Worm (Caenorhabditis elegans) whole organism, L1 larva: ENCODE results near the gene nadk-1.
A peak's percentile ranks its signal among the peaks of the same experiment; 100 is the strongest.

Experiments
- C16A3.4 ChIP-seq: fragments of 150-350 bp; optimal IDR thresholded peaks from 2 replicates; lab custom pipeline; 2014; ENCODE audit warnings: missing biosample characterization, missing genetic modification characterization
- C34B4.2 ChIP-seq: sonication (generic microtip); optimal IDR thresholded peaks from 2 replicates; lab custom pipeline; 2017; ENCODE audit warnings: mild to moderate bottlenecking, missing genetic modification characterization, missing compliant biosample characterization
- F16B12.6 ChIP-seq: fragments of 150-350 bp; optimal IDR thresholded peaks from 2 replicates; lab custom pipeline; 2014; ENCODE audit warnings: missing biosample characterization, missing genetic modification characterization
- Y116A8C.19 ChIP-seq: sonication (generic microtip); optimal IDR thresholded peaks from 2 replicates; lab custom pipeline; 2016; ENCODE audit warnings: missing compliant biosample characterization, missing genetic modification characterization, borderline replicate concordance
- aha-1 ChIP-seq: fragments of 150-350 bp; optimal IDR thresholded peaks from 2 replicates; lab custom pipeline; 2014; ENCODE audit warnings: missing biosample characterization, missing genetic modification characterization
- alr-1 ChIP-seq: fragments of 200-800 bp; sonication (Bioruptor generic); optimal IDR thresholded peaks from 2 replicates; lab custom pipeline; 2018; ENCODE audit warnings: borderline replicate concordance, mild to moderate bottlenecking, missing genetic modification characterization, missing compliant biosample characterization
- aly-2 ChIP-seq: fragments of 150-350 bp; optimal IDR thresholded peaks from 2 replicates; lab custom pipeline; 2014; ENCODE audit warnings: missing biosample characterization, missing genetic modification characterization
- blmp-1 ChIP-seq: fragments of 150-350 bp; optimal IDR thresholded peaks from 2 replicates; lab custom pipeline; 2014; ENCODE audit warnings: missing biosample characterization, missing genetic modification characterization
- ceh-63 ChIP-seq: fragments of 200-800 bp; sonication (Bioruptor generic); optimal IDR thresholded peaks from 2 replicates; lab custom pipeline; 2018; ENCODE audit warnings: mild to moderate bottlenecking, missing genetic modification characterization, missing compliant biosample characterization
- ceh-8 ChIP-seq: fragments of 200-800 bp; sonication (Bioruptor generic); optimal IDR thresholded peaks from 2 replicates; lab custom pipeline; 2018; ENCODE audit warnings: mild to moderate bottlenecking, missing genetic modification characterization, moderate library complexity, missing compliant biosample characterization
- ceh-82 ChIP-seq, 3 experiments: fragments of 150-350 bp in 1 of 3; sonication (generic microtip) in 2 of 3; optimal IDR thresholded peaks; 2 replicates each; lab custom pipeline; 2014 to 2017; ENCODE audit warnings: missing biosample characterization in 3 of 3, missing genetic modification characterization in 3 of 3
- ceh-90 ChIP-seq: sonication (generic microtip); optimal IDR thresholded peaks from 2 replicates; lab custom pipeline; 2016; ENCODE audit warnings: missing genetic modification characterization, missing compliant biosample characterization
- dpl-1 ChIP-seq, 3 experiments: fragments of 150-350 bp in 2 of 3; sonication (generic microtip) in 1 of 3; optimal IDR thresholded peaks; 2 replicates each; lab custom pipeline; 2014 to 2017; ENCODE audit warnings: missing biosample characterization in 3 of 3, missing genetic modification characterization in 3 of 3, missing genetic modification reagents in 3 of 3
- efl-1 ChIP-seq, 4 experiments: fragments of 150-350 bp; optimal IDR thresholded peaks in 3 of 4; peaks in 1 of 4; 1 replicate in 1 of 4; 2 replicates in 3 of 4; lab custom pipeline; 2014; ENCODE audit warnings: missing biosample characterization in 2 of 4, missing genetic modification characterization in 2 of 4, missing genetic modification reagents in 2 of 4
- elt-2 ChIP-seq: sonication (generic microtip); optimal IDR thresholded peaks from 2 replicates; lab custom pipeline; 2016; ENCODE audit warnings: missing genetic modification characterization, mild to moderate bottlenecking, inconsistent platforms, missing compliant biosample characterization, missing genetic modification reagents
- fkh-10 ChIP-seq: sonication (generic microtip); optimal IDR thresholded peaks from 2 replicates; lab custom pipeline; 2017; ENCODE audit warnings: missing biosample characterization, missing genetic modification reagents, missing genetic modification characterization
- fkh-4 ChIP-seq: sonication (generic microtip); optimal IDR thresholded peaks from 2 replicates; lab custom pipeline; 2016; ENCODE audit warnings: missing compliant biosample characterization, missing genetic modification characterization, borderline replicate concordance
- fkh-8 ChIP-seq: sonication (generic microtip); optimal IDR thresholded peaks from 2 replicates; lab custom pipeline; 2016; ENCODE audit warnings: mild to moderate bottlenecking, missing genetic modification characterization, missing compliant biosample characterization
- grh-1 ChIP-seq: fragments of 200-800 bp; sonication (Bioruptor generic); IDR thresholded peaks from 2 replicates; pipeline ENCODE4 v1.3.6; 2022; ENCODE audit warnings: missing genetic modification reagents, missing genetic modification characterization, missing compliant biosample characterization
- hlh-4 ChIP-seq: sonication (generic microtip); optimal IDR thresholded peaks from 2 replicates; lab custom pipeline; 2016; ENCODE audit warnings: mild to moderate bottlenecking, missing genetic modification characterization, missing compliant biosample characterization
- irx-1 ChIP-seq: sonication (generic microtip); optimal IDR thresholded peaks from 2 replicates; lab custom pipeline; 2016; ENCODE audit warnings: missing genetic modification characterization, missing compliant biosample characterization
- jun-1 ChIP-seq: fragments of 150-350 bp; optimal IDR thresholded peaks from 2 replicates; lab custom pipeline; 2014; ENCODE audit warnings: missing biosample characterization, missing genetic modification reagents, missing genetic modification characterization
- lin-15B ChIP-seq: fragments of 150-350 bp; sonication (generic microtip); optimal IDR thresholded peaks from 3 replicates; lab custom pipeline; 2014; ENCODE audit warnings: missing biosample characterization, missing genetic modification characterization
- lin-35 ChIP-seq, 2 experiments: fragments of 150-350 bp; optimal IDR thresholded peaks; 2 replicates each; lab custom pipeline; 2014; ENCODE audit warnings: missing biosample characterization in 2 of 2, missing genetic modification characterization in 2 of 2, missing genetic modification reagents in 2 of 2
- lsy-2 ChIP-seq, 2 experiments: fragments of 150-350 bp; optimal IDR thresholded peaks; 2 replicates each; lab custom pipeline; 2014; ENCODE audit warnings: missing biosample characterization in 2 of 2, missing genetic modification characterization in 2 of 2
- mdl-1 ChIP-seq, 2 experiments: fragments of 150-350 bp; optimal IDR thresholded peaks; 2 replicates each; lab custom pipeline; 2014 to 2017; ENCODE audit warnings: missing biosample characterization in 2 of 2, missing genetic modification characterization in 2 of 2, inconsistent platforms in 1 of 2
- mep-1 ChIP-seq: fragments of 150-350 bp; optimal IDR thresholded peaks from 2 replicates; lab custom pipeline; 2014; ENCODE audit warnings: missing biosample characterization, missing genetic modification characterization
- nhr-19 ChIP-seq: fragments of 200-800 bp; sonication (Bioruptor generic); conservative IDR thresholded peaks from 2 replicates; pipeline ENCODE4 v1.3.6; 2022; ENCODE audit warnings: missing genetic modification characterization, missing compliant biosample characterization
- nhr-237 ChIP-seq: fragments of 150-350 bp; optimal IDR thresholded peaks from 2 replicates; lab custom pipeline; 2014; ENCODE audit warnings: missing biosample characterization, missing genetic modification characterization
- nhr-47 ChIP-seq: sonication (generic microtip); optimal IDR thresholded peaks from 2 replicates; lab custom pipeline; 2016; ENCODE audit warnings: mild to moderate bottlenecking, missing genetic modification characterization, moderate library complexity, missing compliant biosample characterization
- nhr-71 ChIP-seq: sonication (generic microtip); optimal IDR thresholded peaks from 2 replicates; lab custom pipeline; 2016; ENCODE audit warnings: mild to moderate bottlenecking, missing genetic modification characterization, moderate library complexity, missing compliant biosample characterization
- nhr-77 ChIP-seq: fragments of 150-350 bp; optimal IDR thresholded peaks from 2 replicates; lab custom pipeline; 2014; ENCODE audit warnings: missing biosample characterization, missing genetic modification characterization
- nhr-84 ChIP-seq: sonication (generic microtip); optimal IDR thresholded peaks from 2 replicates; lab custom pipeline; 2017; ENCODE audit warnings: missing biosample characterization, missing genetic modification characterization
- nhr-85 ChIP-seq: sonication (generic microtip); peaks from one replicate; lab custom pipeline; 2016; ENCODE audit warnings: missing genetic modification characterization, inconsistent platforms, missing compliant biosample characterization
- pag-3 ChIP-seq: sonication (generic microtip); optimal IDR thresholded peaks from 2 replicates; lab custom pipeline; 2017; ENCODE audit warnings: missing genetic modification characterization, mild to moderate bottlenecking, missing compliant biosample characterization, antibody characterized with exemption, borderline replicate concordance; ENCODE audit not compliant: insufficient read depth
- pax-3 ChIP-seq: fragments of 200-800 bp; sonication (Bioruptor generic); optimal IDR thresholded peaks from 2 replicates; lab custom pipeline; 2018; ENCODE audit warnings: mild to moderate bottlenecking, missing genetic modification characterization, moderate library complexity, missing compliant biosample characterization
- rnt-1 ChIP-seq: sonication (generic microtip); optimal IDR thresholded peaks from 2 replicates; lab custom pipeline; 2016; ENCODE audit warnings: mild to moderate bottlenecking, missing genetic modification characterization, moderate library complexity, missing compliant biosample characterization
- skn-1 ChIP-seq: fragments of 150-350 bp; optimal IDR thresholded peaks from 2 replicates; lab custom pipeline; 2014; ENCODE audit warnings: missing biosample characterization, missing genetic modification characterization
- snpc-4 ChIP-seq: fragments of 150-350 bp; optimal IDR thresholded peaks from 2 replicates; lab custom pipeline; 2014; ENCODE audit warnings: missing biosample characterization, missing genetic modification characterization
- sox-4 ChIP-seq: sonication (generic microtip); optimal IDR thresholded peaks from 2 replicates; lab custom pipeline; 2016; ENCODE audit warnings: missing genetic modification characterization, missing compliant biosample characterization
- sptf-1 ChIP-seq: fragments of 150-350 bp; optimal IDR thresholded peaks from 2 replicates; lab custom pipeline; 2014; ENCODE audit warnings: missing biosample characterization, missing genetic modification characterization
- unc-130 ChIP-seq: fragments of 150-350 bp; optimal IDR thresholded peaks from 2 replicates; lab custom pipeline; 2017; ENCODE audit warnings: missing biosample characterization, missing genetic modification characterization, inconsistent platforms
- unc-86 ChIP-seq: sonication (generic microtip); optimal IDR thresholded peaks from 2 replicates; lab custom pipeline; 2016; ENCODE audit warnings: missing genetic modification characterization, missing compliant biosample characterization
- vab-15 ChIP-seq: sonication (generic microtip); optimal IDR thresholded peaks from 2 replicates; lab custom pipeline; 2017; ENCODE audit warnings: missing genotype, mild to moderate bottlenecking, missing genetic modification characterization, missing compliant biosample characterization
- zag-1 ChIP-seq: fragments of 150-350 bp; optimal IDR thresholded peaks from 2 replicates; lab custom pipeline; 2014; ENCODE audit warnings: missing biosample characterization, missing genetic modification characterization
- zip-4 ChIP-seq: fragments of 200-800 bp; sonication (Bioruptor generic); optimal IDR thresholded peaks from 2 replicates; lab custom pipeline; 2018; ENCODE audit warnings: mild to moderate bottlenecking, missing genetic modification characterization, moderate library complexity, missing compliant biosample characterization

The nadk-1 gene

ce11 chrIV:1455006-1455405 is 1.9 kb upstream of the nadk-1 start:
- TF ChIP-seq fkh-8 (tag; lab: Kevin White, UChicago): peak; percentile 53
- peak; percentile 63 for TF ChIP-seq elt-2 (tag; lab: Kevin White, UChicago)
- TF ChIP-seq efl-1 (optimal IDR thresholded peaks at IDR 0.05; lab: Kevin White, UChicago): no peak
- TF ChIP-seq efl-1 (GFP tag; optimal IDR thresholded peaks at IDR 0.05 in 1 of 2; lab: Kevin White, UChicago): peak in 1 of 2 experiments; percentile 44
- TF ChIP-seq pag-3 (tag; lab: Kevin White, UChicago): no peak
- TF ChIP-seq ceh-82 (tag; optimal IDR thresholded peaks at IDR 0.05; lab: Kevin White, UChicago): no peak
- no peak for TF ChIP-seq lsy-2 (tag; optimal IDR thresholded peaks at IDR 0.05; lab: Kevin White, UChicago)
- peak; percentile 23 for TF ChIP-seq nhr-19 (GFP tag; lab: Robert Waterston, UW)
- no peak for TF ChIP-seq grh-1 (GFP tag; lab: Robert Waterston, UW)
- no peak for TF ChIP-seq pax-3 (tag; lab: Kevin White, UChicago)
- TF ChIP-seq nhr-71 (tag; lab: Kevin White, UChicago): peak; percentile 24
- no peak for TF ChIP-seq jun-1 (tag; lab: Kevin White, UChicago)
- TF ChIP-seq unc-130: no peak
- peak in 1 of 2 experiments; percentile 39 for TF ChIP-seq mdl-1 (tag; optimal IDR thresholded peaks at IDR 0.05; lab: Kevin White, UChicago)
- TF ChIP-seq snpc-4: no peak
- TF ChIP-seq lin-15B (tag; lab: Kevin White, UChicago): no peak
- no peak for TF ChIP-seq alr-1
- TF ChIP-seq aly-2: no peak
- no peak for TF ChIP-seq zip-4 (GFP tag; lab: Kevin White, UChicago)
- no peak for TF ChIP-seq fkh-4 (tag; lab: Kevin White, UChicago)
- no peak for TF ChIP-seq nhr-85
- TF ChIP-seq fkh-10 (GFP tag; lab: Kevin White, UChicago): no peak
- TF ChIP-seq vab-15 (tag; lab: Kevin White, UChicago): no peak
- TF ChIP-seq nhr-77: no peak
- no peak for TF ChIP-seq nhr-84 (tag; lab: Kevin White, UChicago)
- TF ChIP-seq ceh-90 (tag; lab: Kevin White, UChicago): no peak
- TF ChIP-seq ceh-63 (GFP tag; lab: Kevin White, UChicago): no peak
- peak; percentile 16 to 35 for TF ChIP-seq lin-35 (GFP tag; optimal IDR thresholded peaks at IDR 0.05; lab: Kevin White, UChicago)
- TF ChIP-seq sptf-1: no peak
- TF ChIP-seq hlh-4: no peak
- no peak for TF ChIP-seq sox-4 (tag; lab: Kevin White, UChicago)
- no peak for TF ChIP-seq nhr-237
- TF ChIP-seq zag-1 (tag; lab: Kevin White, UChicago): no peak
- TF ChIP-seq C16A3.4 (tag; lab: Kevin White, UChicago): no peak
- TF ChIP-seq skn-1 (tag; lab: Kevin White, UChicago): peak; percentile 80
- TF ChIP-seq C34B4.2 (tag; lab: Kevin White, UChicago): no peak
- TF ChIP-seq rnt-1 (tag; lab: Kevin White, UChicago): no peak
- no peak for TF ChIP-seq irx-1 (tag; lab: Kevin White, UChicago)
- no peak for TF ChIP-seq ceh-8 (GFP tag; lab: Kevin White, UChicago)
- TF ChIP-seq nhr-47 (tag; lab: Kevin White, UChicago): no peak
- TF ChIP-seq Y116A8C.19: no peak
- TF ChIP-seq blmp-1: no peak
- TF ChIP-seq dpl-1 (GFP tag; optimal IDR thresholded peaks at IDR 0.05; lab: Kevin White, UChicago): no peak
- no peak for TF ChIP-seq F16B12.6 (tag; lab: Kevin White, UChicago)
- TF ChIP-seq unc-86: peak; percentile 1
- no peak for TF ChIP-seq mep-1
- no peak for TF ChIP-seq aha-1 (tag; lab: Kevin White, UChicago)
